Fruit fly (Drosophila melanogaster): ENCODE results near the gene CG17294.

The CG17294 gene

dm6 chr2L:8333185-8333584, 43.6 kb upstream of the CG17294 start (continued):
- peak; percentile 7 for TF ChIP-seq abd-A (tag; optimal IDR thresholded peaks at IDR 0.05)
- no peak for TF ChIP-seq ro (GFP tag; IDR thresholded peaks at IDR 0.05)
- no peak for TF ChIP-seq ssp (GFP tag; IDR thresholded peaks at IDR 0.05)
- TF ChIP-seq lbe (GFP tag; optimal IDR thresholded peaks at IDR 0.05) = no peak
- TF ChIP-seq mam (GFP tag; optimal IDR thresholded peaks at IDR 0.05) = no peak
- TF ChIP-seq CG31388 (GFP tag; optimal IDR thresholded peaks at IDR 0.05) = no peak
- TF ChIP-seq CG8281 (tag; optimal IDR thresholded peaks at IDR 0.05) = no peak
- TF ChIP-seq CG2129 (GFP tag; IDR thresholded peaks at IDR 0.05; ENCODE audit: partially characterized antibody) = no peak
- no peak for TF ChIP-seq CG17359 (tag; optimal IDR thresholded peaks at IDR 0.05)
- TF ChIP-seq ems (GFP tag; optimal IDR thresholded peaks at IDR 0.05) = no peak
- no peak for TF ChIP-seq Max (GFP tag; optimal IDR thresholded peaks at IDR 0.05)
- 0 out of 3 replicates have a peak, but pooled peaks have one; percentile 5 for TF ChIP-seq Dbx (GFP tag; IDR thresholded peaks at IDR 0.05)
- no peak for TF ChIP-seq usp (GFP tag; optimal IDR thresholded peaks at IDR 0.05)
- no peak for TF ChIP-seq Xbp1 (GFP tag; optimal IDR thresholded peaks at IDR 0.05)
- peak; percentile 20 for TF ChIP-seq CoRest (tag; optimal IDR thresholded peaks at IDR 0.05)
- no peak for TF ChIP-seq CG14965 (GFP tag; optimal IDR thresholded peaks at IDR 0.05; ENCODE audit: borderline replicate concordance)
- no peak for TF ChIP-seq ttk (GFP tag; IDR thresholded peaks at IDR 0.05)
- TF ChIP-seq CG6254 (GFP tag; optimal IDR thresholded peaks at IDR 0.05) = no peak
- no peak for TF ChIP-seq CG4707 (GFP tag; optimal IDR thresholded peaks at IDR 0.05)
- 0 out of 3 replicates have a peak, but pooled peaks have one; percentile 31 for TF ChIP-seq CG11695 (GFP tag; IDR thresholded peaks at IDR 0.05)
- no peak for TF ChIP-seq hbn (GFP tag; IDR thresholded peaks at IDR 0.05; ENCODE audit: partially characterized antibody)
- TF ChIP-seq p53 (GFP tag; optimal IDR thresholded peaks at IDR 0.05) = no peak
- TF ChIP-seq Dek (tag; optimal IDR thresholded peaks at IDR 0.05) = no peak
- TF ChIP-seq h (optimal IDR thresholded peaks at IDR 0.05) = no peak
- TF ChIP-seq lab (GFP tag; optimal IDR thresholded peaks at IDR 0.05) = peak; percentile 26
- no peak for TF ChIP-seq CG13123 (GFP tag; optimal IDR thresholded peaks at IDR 0.05)
- TF ChIP-seq CG7556 (GFP tag; optimal IDR thresholded peaks at IDR 0.05) = peak; percentile 29
- TF ChIP-seq otp (GFP tag; IDR thresholded peaks at IDR 0.05) = no peak
- TF ChIP-seq Hr51 (GFP tag; optimal IDR thresholded peaks at IDR 0.05) = peak in 1 of 2 experiments; percentile 30
- TF ChIP-seq Fer3 (tag; optimal IDR thresholded peaks at IDR 0.05) = peak; percentile 15
- TF ChIP-seq CG18599 (GFP tag; optimal IDR thresholded peaks at IDR 0.05) = peak; percentile 58
- TF ChIP-seq CG2678 (tag; optimal IDR thresholded peaks at IDR 0.05) = peak; percentile 62
- TF ChIP-seq CG13287 (GFP tag; IDR thresholded peaks at IDR 0.05; ENCODE audit: partially characterized antibody) = no peak
- TF ChIP-seq CG4282 (GFP tag; optimal IDR thresholded peaks at IDR 0.05) = no peak
- no peak for TF ChIP-seq CG33213 (GFP tag; optimal IDR thresholded peaks at IDR 0.05)
- TF ChIP-seq Lpt (GFP tag; optimal IDR thresholded peaks at IDR 0.05) = no peak
- peak; percentile 11 for TF ChIP-seq CG9727 (GFP tag; optimal IDR thresholded peaks at IDR 0.05)
- no peak for TF ChIP-seq CG10321 (GFP tag; IDR thresholded peaks at IDR 0.05)
- TF ChIP-seq CG13624 (GFP tag; optimal IDR thresholded peaks at IDR 0.05) = no peak
- TF ChIP-seq CG15073 (GFP tag; optimal IDR thresholded peaks at IDR 0.05) = no peak
- TF ChIP-seq bowl (GFP tag; IDR thresholded peaks at IDR 0.05) = no peak
- TF ChIP-seq gsb (GFP tag; IDR thresholded peaks at IDR 0.05) = no peak
- no peak for TF ChIP-seq CG11696 (GFP tag; IDR thresholded peaks at IDR 0.05)
- TF ChIP-seq CG7987 (GFP tag; optimal IDR thresholded peaks at IDR 0.05) = no peak
- peak; percentile 29; the same call in 1 of the 2 replicates for TF ChIP-seq CG14014 (GFP tag; IDR thresholded peaks at IDR 0.05)
- no peak for TF ChIP-seq CG17912 (GFP tag; optimal IDR thresholded peaks at IDR 0.05)
- peak; percentile 6 for TF ChIP-seq CG12659 (GFP tag; optimal IDR thresholded peaks at IDR 0.05)
- TF ChIP-seq dmrt99B (tag; optimal IDR thresholded peaks at IDR 0.05) = peak; percentile 33
- no peak for TF ChIP-seq CG1792 (GFP tag; optimal IDR thresholded peaks at IDR 0.05)
- TF ChIP-seq PHDP (tag; optimal IDR thresholded peaks at IDR 0.05) = no peak
- no peak for TF ChIP-seq CG6654 (GFP tag; optimal IDR thresholded peaks at IDR 0.05)
